Fruit fly (Drosophila melanogaster): Measurements from ENCODE around the gene CG14346.
A peak's percentile ranks its signal among the peaks of the same experiment; 100 is the strongest.

The CG14346 gene

dm6 chr2L:1418129-1418746 is 50.4 kb downstream of the CG14346 start (continued):
- peak; percentile 55 for TF ChIP-seq sqz (GFP tag; optimal IDR thresholded peaks at IDR 0.05)

Measured in whole organism, embryonic.